Fruit fly (Drosophila melanogaster) whole organism, embryonic: ENCODE measurements around the gene Slu7.

Experiments
- BtbVII ChIP-seq: fragments of 200-800 bp; sonication (Bioruptor generic); optimal IDR thresholded peaks from 3 replicates; lab custom pipeline; 2017; ENCODE audit warnings: missing biosample characterization, mild to moderate bottlenecking, missing genetic modification characterization
- CG11456 ChIP-seq: fragments of 200-800 bp; sonication (Bioruptor generic); IDR thresholded peaks from 3 replicates; pipeline ENCODE4 v1.3.6; 2022; ENCODE audit warnings: missing biosample characterization, missing genetic modification characterization
- CG14014 ChIP-seq: fragments of 200-800 bp; sonication (Bioruptor generic); IDR thresholded peaks from 2 replicates; pipeline ENCODE4 v1.3.6; 2022; ENCODE audit warnings: missing biosample characterization, missing genetic modification characterization
- CG14667 ChIP-seq: fragments of 200-800 bp; sonication (Bioruptor generic); IDR thresholded peaks from 2 replicates; pipeline ENCODE4 v1.3.6; 2022; ENCODE audit warnings: missing biosample characterization, missing genetic modification characterization
- CG14710 ChIP-seq: fragments of 200-800 bp; sonication (Bioruptor generic); optimal IDR thresholded peaks from 3 replicates; lab custom pipeline; 2019; ENCODE audit warnings: missing biosample characterization, mild to moderate bottlenecking, missing genetic modification characterization, moderate library complexity
- CG15011 ChIP-seq: fragments of 200-800 bp; sonication (Bioruptor generic); optimal IDR thresholded peaks from 3 replicates; lab custom pipeline; 2018; ENCODE audit warnings: missing biosample characterization, mild to moderate bottlenecking, missing genetic modification characterization
- CG1602 ChIP-seq: fragments of 200-800 bp; sonication (Bioruptor generic); optimal IDR thresholded peaks from 3 replicates; lab custom pipeline; 2016; ENCODE audit warnings: missing biosample characterization, missing genetic modification characterization
- CG18262 ChIP-seq: fragments of 200-800 bp; optimal IDR thresholded peaks from 3 replicates; lab custom pipeline; 2019; ENCODE audit warnings: missing biosample characterization, mild to moderate bottlenecking, missing genetic modification characterization, moderate library complexity
- CG2129 ChIP-seq: fragments of 200-800 bp; sonication (Bioruptor generic); IDR thresholded peaks from 2 replicates; pipeline ENCODE4 v1.3.6; 2022; ENCODE audit warnings: missing biosample characterization, missing genetic modification characterization; ENCODE audit not compliant: partially characterized antibody
- CG31365 ChIP-seq: fragments of 200-800 bp; sonication (Bioruptor generic); optimal IDR thresholded peaks from 2 replicates; lab custom pipeline; 2018; ENCODE audit warnings: missing biosample characterization, mild to moderate bottlenecking, missing genetic modification characterization
- CG34422 ChIP-seq: fragments of 200-800 bp; sonication (Bioruptor generic); IDR thresholded peaks from 3 replicates; pipeline ENCODE4 v1.3.6; 2022; ENCODE audit warnings: missing biosample characterization, missing genetic modification characterization
- CG3726 ChIP-seq: fragments of 200-800 bp; sonication (Bioruptor generic); IDR thresholded peaks from 3 replicates; pipeline ENCODE4, ENCODE4 v1.3.6; 2022; ENCODE audit warnings: missing biosample characterization, missing genetic modification characterization
- CG6654 ChIP-seq: fragments of 200-800 bp; sonication (Bioruptor generic); optimal IDR thresholded peaks from 2 replicates; lab custom pipeline; 2017; ENCODE audit warnings: missing biosample characterization, mild to moderate bottlenecking, missing genetic modification characterization
- CG6689 ChIP-seq: fragments of 200-800 bp; sonication (Bioruptor generic); IDR thresholded peaks from 2 replicates; pipeline ENCODE4 v1.3.6; 2022; ENCODE audit warnings: missing biosample characterization, missing genetic modification characterization
- CG7963 ChIP-seq: fragments of 200-800 bp; sonication (Bioruptor generic); IDR thresholded peaks from 3 replicates; pipeline ENCODE4 v1.3.6; 2022; ENCODE audit warnings: missing biosample characterization, missing genetic modification characterization; ENCODE audit not compliant: partially characterized antibody
- CoRest ChIP-seq: fragments of 200-800 bp; sonication (Bioruptor generic); optimal IDR thresholded peaks from 3 replicates; lab custom pipeline; 2018; ENCODE audit warnings: missing biosample characterization, mild to moderate bottlenecking, missing genetic modification characterization, moderate library complexity
- E2f2 ChIP-seq: fragments of 200-800 bp; sonication (Bioruptor generic); IDR thresholded peaks from 2 replicates; pipeline ENCODE4 v1.3.6; 2022; ENCODE audit warnings: missing biosample characterization, missing genetic modification characterization
- ERR ChIP-seq: fragments of 200-800 bp; sonication (Bioruptor generic); optimal IDR thresholded peaks from 2 replicates; lab custom pipeline; 2016; ENCODE audit warnings: missing biosample characterization, missing genetic modification characterization
- HLHmδ ChIP-seq: fragments of 200-800 bp; sonication (Bioruptor generic); optimal IDR thresholded peaks from 2 replicates; lab custom pipeline; 2018; ENCODE audit warnings: missing biosample characterization, mild to moderate bottlenecking, missing genetic modification characterization, moderate library complexity
- HmgD ChIP-seq: fragments of 200-800 bp; sonication (Bioruptor generic); optimal IDR thresholded peaks from 3 replicates; lab custom pipeline; 2016; ENCODE audit warnings: missing biosample characterization, missing genetic modification characterization
- Lpt ChIP-seq: fragments of >200 bp; optimal IDR thresholded peaks from 2 replicates; lab custom pipeline; 2018; ENCODE audit warnings: missing biosample characterization, missing genetic modification characterization
- MTF-1 ChIP-seq: fragments of 200-800 bp; sonication (Bioruptor generic); optimal IDR thresholded peaks from 2 replicates; lab custom pipeline; 2018; ENCODE audit warnings: missing biosample characterization, mild to moderate bottlenecking, missing genetic modification characterization, borderline replicate concordance
- Mad ChIP-seq: fragments of 200-800 bp; sonication (Bioruptor generic); optimal IDR thresholded peaks from 2 replicates; lab custom pipeline; 2016; ENCODE audit warnings: missing biosample characterization, missing genetic modification characterization
- Oli ChIP-seq: fragments of 200-800 bp; sonication (Bioruptor generic); optimal IDR thresholded peaks from 2 replicates; lab custom pipeline; 2018; ENCODE audit warnings: missing biosample characterization, mild to moderate bottlenecking, missing genetic modification characterization, moderate library complexity
- Rx ChIP-seq: fragments of 200-800 bp; sonication (Bioruptor generic); IDR thresholded peaks from 2 replicates; pipeline ENCODE4 v1.3.6; 2022; ENCODE audit warnings: missing biosample characterization, missing genetic modification characterization
- Six4 ChIP-seq: fragments of 200-800 bp; sonication (Bioruptor generic); optimal IDR thresholded peaks from 2 replicates; lab custom pipeline; 2016; ENCODE audit warnings: missing biosample characterization, missing genetic modification characterization
- Xbp1 ChIP-seq: fragments of 200-800 bp; sonication (Bioruptor generic); optimal IDR thresholded peaks from 3 replicates; lab custom pipeline; 2016; ENCODE audit warnings: missing biosample characterization, mild to moderate bottlenecking, missing genetic modification characterization
- abd-A ChIP-seq: fragments of 200-800 bp; sonication (Bioruptor generic); optimal IDR thresholded peaks from 3 replicates; lab custom pipeline; 2019; ENCODE audit warnings: missing biosample characterization, mild to moderate bottlenecking, missing genetic modification characterization, moderate library complexity
- bsh ChIP-seq, 2 experiments: fragments of 200-800 bp; sonication (Bioruptor generic); optimal IDR thresholded peaks; 2 replicates each; lab custom pipeline; 2017 to 2018; ENCODE audit warnings: mild to moderate bottlenecking in 2 of 2, missing biosample characterization in 2 of 2, missing genetic modification characterization in 2 of 2, moderate library complexity in 1 of 2
- cg ChIP-seq: fragments of 200-800 bp; sonication (Bioruptor generic); optimal IDR thresholded peaks from 3 replicates; lab custom pipeline; 2019; ENCODE audit warnings: missing biosample characterization, mild to moderate bottlenecking, missing genetic modification characterization, moderate library complexity
- crc ChIP-seq: fragments of 200-800 bp; sonication (Bioruptor generic); optimal IDR thresholded peaks from 2 replicates; lab custom pipeline; 2016; ENCODE audit warnings: missing biosample characterization, missing genetic modification characterization
- ems ChIP-seq: fragments of 200-800 bp; sonication (Bioruptor generic); optimal IDR thresholded peaks from 3 replicates; lab custom pipeline; 2016; ENCODE audit warnings: missing biosample characterization, missing genetic modification characterization
- esg ChIP-seq: fragments of 200-800 bp; sonication (Bioruptor generic); conservative IDR thresholded peaks from 2 replicates; pipeline ENCODE4 v1.3.6; 2022; ENCODE audit warnings: missing biosample characterization, missing genetic modification characterization
- exex ChIP-seq: fragments of 200-800 bp; sonication (Bioruptor generic); optimal IDR thresholded peaks from 4 replicates; lab custom pipeline; 2018; ENCODE audit warnings: missing biosample characterization, mild to moderate bottlenecking, missing genetic modification characterization, moderate library complexity
- fd102C ChIP-seq: fragments of 200-800 bp; sonication (Bioruptor generic); optimal IDR thresholded peaks from 2 replicates; lab custom pipeline; 2018; ENCODE audit warnings: missing biosample characterization, mild to moderate bottlenecking, missing genetic modification characterization, moderate library complexity
- gro ChIP-seq: fragments of 200-800 bp; sonication (Bioruptor generic); optimal IDR thresholded peaks from 2 replicates; lab custom pipeline; 2016; ENCODE audit warnings: missing biosample characterization, missing genetic modification characterization
- h ChIP-seq: fragments of >200 bp; optimal IDR thresholded peaks from 2 replicates; lab custom pipeline; 2017
- kni ChIP-seq: fragments of 200-800 bp; sonication (Bioruptor generic); optimal IDR thresholded peaks from 3 replicates; lab custom pipeline; 2017; ENCODE audit warnings: mild to moderate bottlenecking, missing biosample characterization, missing genetic modification reagents, missing genetic modification characterization
- lilli ChIP-seq: fragments of 200-800 bp; sonication (Bioruptor generic); optimal IDR thresholded peaks from 3 replicates; lab custom pipeline; 2016; ENCODE audit warnings: missing biosample characterization, missing genetic modification characterization
- mld ChIP-seq: fragments of 200-800 bp; sonication (Bioruptor generic); IDR thresholded peaks from 3 replicates; pipeline ENCODE4 v1.3.6; 2022; ENCODE audit warnings: missing biosample characterization, missing genetic modification characterization; ENCODE audit not compliant: partially characterized antibody
- nerfin-1 ChIP-seq: fragments of 200-800 bp; sonication (Bioruptor generic); optimal IDR thresholded peaks from 3 replicates; lab custom pipeline; 2019; ENCODE audit warnings: missing biosample characterization, mild to moderate bottlenecking, missing genetic modification characterization, moderate library complexity
- nom ChIP-seq: fragments of 200-800 bp; sonication (Bioruptor generic); optimal IDR thresholded peaks from 2 replicates; lab custom pipeline; 2017; ENCODE audit warnings: missing biosample characterization, missing genetic modification characterization, mild to moderate bottlenecking, moderate library complexity, missing genetic modification reagents
- psq ChIP-seq: fragments of 200-800 bp; sonication (Bioruptor generic); optimal IDR thresholded peaks from 2 replicates; lab custom pipeline; 2017; ENCODE audit warnings: missing biosample characterization, missing genetic modification characterization
- sc ChIP-seq, 3 experiments: fragments of >200 bp in 2 of 3; fragments of 200-800 bp in 1 of 3; sonication (Bioruptor generic) in 1 of 3; optimal IDR thresholded peaks; 2 replicates in 2 of 3; 3 replicates in 1 of 3; lab custom pipeline; 2017; ENCODE audit warnings: mild to moderate bottlenecking in 1 of 3, missing biosample characterization in 1 of 3, missing genetic modification characterization in 1 of 3, missing genetic modification reagents in 1 of 3
- sim ChIP-seq: fragments of 200-800 bp; sonication (Bioruptor generic); IDR thresholded peaks from 2 replicates; pipeline ENCODE4 v1.3.6; 2022; ENCODE audit warnings: missing biosample characterization, missing genetic modification characterization
- sima ChIP-seq: fragments of 200-800 bp; sonication (Bioruptor generic); optimal IDR thresholded peaks from 2 replicates; lab custom pipeline; 2016; ENCODE audit warnings: missing biosample characterization, missing genetic modification characterization
- sr ChIP-seq: fragments of 200-800 bp; sonication (Bioruptor generic); IDR thresholded peaks from 3 replicates; pipeline ENCODE4 v1.3.6; 2022; ENCODE audit warnings: missing biosample characterization, missing genetic modification characterization
- trh ChIP-seq: fragments of 200-800 bp; sonication (Bioruptor generic); optimal IDR thresholded peaks from 2 replicates; lab custom pipeline; 2016; ENCODE audit warnings: missing biosample characterization, missing genetic modification characterization
- vnd ChIP-seq: fragments of 200-800 bp; sonication (Bioruptor generic); IDR thresholded peaks from 3 replicates; pipeline ENCODE4 v1.3.6; 2022; ENCODE audit warnings: missing biosample characterization, missing genetic modification characterization; ENCODE audit not compliant: partially characterized antibody
- zfh2 ChIP-seq: fragments of 200-800 bp; sonication (Bioruptor generic); optimal IDR thresholded peaks from 2 replicates; lab custom pipeline; 2016; ENCODE audit warnings: missing biosample characterization, missing genetic modification characterization

The Slu7 gene

dm6 chr3R:29087926-29088487 is 49.1 kb upstream of the Slu7 start (continued):
- no peak for TF ChIP-seq vnd (GFP tag; lab: Robert Waterston, UW)
- no peak for TF ChIP-seq E2f2 (GFP tag; lab: Robert Waterston, UW)
- TF ChIP-seq CG18262 (tag; lab: Kevin White, UChicago), result no peak
- TF ChIP-seq MTF-1 (GFP tag; lab: Kevin White, UChicago), result peak; percentile 3
- no peak for TF ChIP-seq Oli (tag; lab: Kevin White, UChicago)
- no peak for TF ChIP-seq sim
- TF ChIP-seq nom (GFP tag; lab: Kevin White, UChicago), result peak; percentile 76
- TF ChIP-seq mld, result no peak
- no peak for TF ChIP-seq ems
- no peak for TF ChIP-seq bsh (GFP tag; optimal IDR thresholded peaks at IDR 0.05; lab: Kevin White, UChicago)
- TF ChIP-seq CG14667 (GFP tag; lab: Robert Waterston, UW), result no peak
- TF ChIP-seq CoRest, result no peak
- no peak for TF ChIP-seq Lpt (GFP tag; lab: Kevin White, UChicago)
- TF ChIP-seq CG2129, result no peak
- no peak for TF ChIP-seq CG3726 (GFP tag; lab: Robert Waterston, UW)
- peak; percentile 3 for TF ChIP-seq cg
- TF ChIP-seq sr (GFP tag; lab: Robert Waterston, UW), result 0 out of 3 replicates have a peak, but pooled peaks have one; percentile 15
- TF ChIP-seq zfh2 (GFP tag; lab: Kevin White, UChicago), result no peak
- TF ChIP-seq CG11456 (GFP tag; lab: Robert Waterston, UW), result no peak
- peak; percentile 45 for TF ChIP-seq psq (GFP tag; lab: Kevin White, UChicago)
- no peak for TF ChIP-seq crc (GFP tag; lab: Kevin White, UChicago)
- no peak for TF ChIP-seq BtbVII
- no peak for TF ChIP-seq CG6654 (GFP tag; lab: Kevin White, UChicago)
- no peak for TF ChIP-seq CG14014 (GFP tag; lab: Robert Waterston, UW)
- TF ChIP-seq kni, result no peak
- TF ChIP-seq exex (tag; lab: Kevin White, UChicago), result no peak
- TF ChIP-seq Six4 (GFP tag; lab: Kevin White, UChicago), result no peak
- TF ChIP-seq CG1602 (GFP tag; lab: Kevin White, UChicago), result no peak
- TF ChIP-seq CG14710 (tag; lab: Kevin White, UChicago), result peak; percentile 86
- no peak for TF ChIP-seq sc (optimal IDR thresholded peaks at IDR 0.05; lab: Kevin White, UChicago)
- TF ChIP-seq sc (GFP tag; optimal IDR thresholded peaks at IDR 0.05; lab: Kevin White, UChicago), result no peak
- TF ChIP-seq HLHmδ, result peak; percentile 84
- no peak for TF ChIP-seq nerfin-1
- TF ChIP-seq sima (GFP tag; lab: Kevin White, UChicago), result no peak
- TF ChIP-seq CG34422 (GFP tag; lab: Robert Waterston, UW), result peak; percentile 72; the same call in 1 of the 3 replicates
- no peak for TF ChIP-seq CG31365 (tag; lab: Kevin White, UChicago)
- TF ChIP-seq CG7963 (GFP tag; lab: Robert Waterston, UW), result peak; percentile 45; the same call in 1 of the 3 replicates
- TF ChIP-seq fd102C (GFP tag; lab: Kevin White, UChicago), result no peak
- 0 out of 2 replicates have a peak, but pooled peaks have one; percentile 23 for TF ChIP-seq CG6689 (GFP tag; lab: Robert Waterston, UW)
- TF ChIP-seq CG15011 (GFP tag; lab: Kevin White, UChicago), result no peak
- no peak for TF ChIP-seq lilli (GFP tag; lab: Kevin White, UChicago)
- no peak for TF ChIP-seq Mad
- TF ChIP-seq h (lab: Kevin White, UChicago), result no peak
- no peak for TF ChIP-seq ERR (GFP tag; lab: Kevin White, UChicago)
- no peak for TF ChIP-seq Xbp1 (GFP tag; lab: Kevin White, UChicago)
- TF ChIP-seq HmgD (GFP tag; lab: Kevin White, UChicago), result no peak
- peak; percentile 9 for TF ChIP-seq abd-A (tag; lab: Kevin White, UChicago)
- TF ChIP-seq trh (GFP tag; lab: Kevin White, UChicago), result no peak
- TF ChIP-seq esg (GFP tag; lab: Robert Waterston, UW), result no peak
- no peak for TF ChIP-seq Rx (GFP tag; lab: Robert Waterston, UW)
- no peak for TF ChIP-seq gro (GFP tag; lab: Kevin White, UChicago)
